Fruit fly (Drosophila melanogaster): ENCODE measurements around the gene CG11050.

Gene CG11050

DNA sequence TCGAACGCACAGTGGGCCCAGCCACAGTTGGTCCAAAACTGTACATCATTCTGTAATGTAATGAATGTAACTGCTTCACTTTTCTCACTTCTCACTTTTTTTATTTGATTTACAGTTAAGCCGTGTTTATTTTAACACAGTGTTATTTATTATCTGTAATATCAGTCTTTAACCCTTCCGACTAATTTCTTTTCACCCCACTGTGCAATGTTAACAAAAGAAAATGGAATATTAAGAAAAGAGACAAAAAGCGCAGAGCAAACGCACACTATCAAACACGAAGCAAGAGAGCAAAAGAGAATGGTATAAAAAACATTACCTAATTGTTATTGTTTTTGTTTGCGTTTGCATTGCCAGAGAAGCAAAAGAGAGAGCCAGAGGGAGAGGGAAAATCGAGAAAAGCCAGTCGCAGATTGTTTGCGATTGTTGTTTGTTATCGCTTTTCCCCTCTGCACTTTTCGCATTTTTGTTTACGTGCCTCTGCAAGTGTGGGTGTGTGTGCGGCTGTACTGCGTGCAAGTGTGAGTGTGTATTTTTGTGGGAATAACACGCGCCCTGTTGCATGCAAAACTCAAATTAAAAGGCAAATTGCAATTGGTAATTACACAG lies 36.4 kb downstream of the CG11050 start (continued):
- TF ChIP-seq Drgx (GFP tag; IDR thresholded peaks at IDR 0.05): peak; percentile 98
- TF ChIP-seq chm (GFP tag; IDR thresholded peaks at IDR 0.05): peak; percentile 97
- TF ChIP-seq bbx (GFP tag; IDR thresholded peaks at IDR 0.05; ENCODE audit: partially characterized antibody): peak; percentile 42; the same call in 1 of the 2 replicates
- TF ChIP-seq eve (GFP tag; optimal IDR thresholded peaks at IDR 0.05): peak in 1 of 2 experiments; percentile 99
- peak; percentile 86 for TF ChIP-seq Gsc (GFP tag; IDR thresholded peaks at IDR 0.05)
- TF ChIP-seq pfk (GFP tag; optimal IDR thresholded peaks at IDR 0.05): peak; percentile 52
- peak; percentile 98 for TF ChIP-seq nau (GFP tag; optimal IDR thresholded peaks at IDR 0.05)
- TF ChIP-seq CG13775 (GFP tag; optimal IDR thresholded peaks at IDR 0.05): peak; percentile 96
- peak; percentile 96 for TF ChIP-seq HmgD (GFP tag; optimal IDR thresholded peaks at IDR 0.05)
- peak; percentile 91 for TF ChIP-seq CG18011 (GFP tag; optimal IDR thresholded peaks at IDR 0.05)
- peak; percentile 97 for TF ChIP-seq CG8290 (GFP tag; optimal IDR thresholded peaks at IDR 0.05)
- peak; percentile 90 to 97 for TF ChIP-seq CG8290 (tag; optimal IDR thresholded peaks at IDR 0.05)
- TF ChIP-seq CG9215 (GFP tag; IDR thresholded peaks at IDR 0.05): peak; percentile 90
- TF ChIP-seq CG17328 (GFP tag; IDR thresholded peaks at IDR 0.05): peak; percentile 98
- peak; percentile 98 for TF ChIP-seq CG11695 (GFP tag; IDR thresholded peaks at IDR 0.05)
- peak; percentile 87 for TF ChIP-seq GATAe (GFP tag; conservative IDR thresholded peaks at IDR 0.05)
- TF ChIP-seq h (optimal IDR thresholded peaks at IDR 0.05): no peak
- peak; percentile 92 to 99 for TF ChIP-seq bsh (GFP tag; optimal IDR thresholded peaks at IDR 0.05)
- TF ChIP-seq mam (GFP tag; optimal IDR thresholded peaks at IDR 0.05): peak; percentile 98
- TF ChIP-seq Jarid2 (GFP tag; optimal IDR thresholded peaks at IDR 0.05): peak; percentile 88
- TF ChIP-seq da (GFP tag; optimal IDR thresholded peaks at IDR 0.05): peak; percentile 97
- TF ChIP-seq jing (GFP tag; optimal IDR thresholded peaks at IDR 0.05): peak; percentile 98
- TF ChIP-seq CG12071 (GFP tag; optimal IDR thresholded peaks at IDR 0.05): peak; percentile 98
- peak; percentile 99 for TF ChIP-seq Six4 (GFP tag; optimal IDR thresholded peaks at IDR 0.05)
- TF ChIP-seq CG2199 (GFP tag; IDR thresholded peaks at IDR 0.05): peak; percentile 98
- peak; percentile 98 for TF ChIP-seq NfI (GFP tag; optimal IDR thresholded peaks at IDR 0.05)
- TF ChIP-seq CG1602 (GFP tag; optimal IDR thresholded peaks at IDR 0.05): peak; percentile 98
- no peak for TF ChIP-seq Hr39 (optimal IDR thresholded peaks at IDR 0.05)
- TF ChIP-seq CG10366 (GFP tag; IDR thresholded peaks at IDR 0.05): peak; percentile 97
- TF ChIP-seq Adf1 (GFP tag; IDR thresholded peaks at IDR 0.05): peak; percentile 82
- TF ChIP-seq CG1832 (GFP tag; optimal IDR thresholded peaks at IDR 0.05): no peak
- TF ChIP-seq Oaz (GFP tag; IDR thresholded peaks at IDR 0.05): peak; percentile 96
- peak; percentile 75 for TF ChIP-seq Sry-β (GFP tag; optimal IDR thresholded peaks at IDR 0.05)
- peak; percentile 98 for TF ChIP-seq ind (GFP tag; optimal IDR thresholded peaks at IDR 0.05)
- peak; percentile 83 for TF ChIP-seq grn (GFP tag; optimal IDR thresholded peaks at IDR 0.05)
- no peak for TF ChIP-seq CG2129 (GFP tag; IDR thresholded peaks at IDR 0.05; ENCODE audit: partially characterized antibody)
- peak; percentile 96 for TF ChIP-seq CG17385 (GFP tag; optimal IDR thresholded peaks at IDR 0.05)
- TF ChIP-seq grau (tag; optimal IDR thresholded peaks at IDR 0.05): peak; percentile 97
- peak; percentile 66 to 78 for TF ChIP-seq insv (GFP tag; optimal IDR thresholded peaks at IDR 0.05)
- no peak for TF ChIP-seq sc (optimal IDR thresholded peaks at IDR 0.05)
- TF ChIP-seq sc (GFP tag; optimal IDR thresholded peaks at IDR 0.05): peak; percentile 98
- TF ChIP-seq chinmo (GFP tag; IDR thresholded peaks at IDR 0.05; ENCODE audit: partially characterized antibody): peak; percentile 96
- TF ChIP-seq CG43689 (GFP tag; IDR thresholded peaks at IDR 0.05): peak; percentile 93
- TF ChIP-seq Mrtf (GFP tag; IDR thresholded peaks at IDR 0.05): peak; percentile 94
- peak; percentile 98 for TF ChIP-seq CG7786 (GFP tag; optimal IDR thresholded peaks at IDR 0.05)
- peak; percentile 97 for TF ChIP-seq CG4328 (GFP tag; optimal IDR thresholded peaks at IDR 0.05)
- TF ChIP-seq Hmr (GFP tag; optimal IDR thresholded peaks at IDR 0.05): peak; percentile 98
- TF ChIP-seq ap (GFP tag; IDR thresholded peaks at IDR 0.05): peak; percentile 97
- peak; percentile 97 for TF ChIP-seq E2f1 (GFP tag; IDR thresholded peaks at IDR 0.05)
- TF ChIP-seq CG12769 (tag; optimal IDR thresholded peaks at IDR 0.05): peak; percentile 98
- TF ChIP-seq CG9817 (tag; optimal IDR thresholded peaks at IDR 0.05): peak; percentile 95

All from whole organism, embryonic.